Fruit fly (Drosophila melanogaster) whole organism, embryonic: Measurements from ENCODE around the gene CG3071.
A peak's percentile ranks its signal among the peaks of the same experiment; 100 is the strongest.

Source experiments
- B-H2 ChIP-seq: fragments of 200-800 bp; sonication (Bioruptor generic); optimal IDR thresholded peaks from 2 replicates; lab custom pipeline; 2018; ENCODE audit warnings: missing biosample characterization, mild to moderate bottlenecking, missing genetic modification characterization
- Bteb2 ChIP-seq: fragments of 200-800 bp; sonication (Bioruptor generic); optimal IDR thresholded peaks from 2 replicates; lab custom pipeline; 2016; ENCODE audit warnings: missing biosample characterization, missing genetic modification characterization
- C15 ChIP-seq: fragments of 200-800 bp; sonication (Bioruptor generic); IDR thresholded peaks from 3 replicates; pipeline ENCODE4 v1.3.6; 2022; ENCODE audit warnings: missing biosample characterization, missing genetic modification characterization
- CG10431 ChIP-seq: fragments of 200-800 bp; sonication (Bioruptor generic); optimal IDR thresholded peaks from 3 replicates; lab custom pipeline; 2018; ENCODE audit warnings: missing biosample characterization, mild to moderate bottlenecking, missing genetic modification characterization
- CG11085 ChIP-seq: fragments of 200-800 bp; sonication (Bioruptor generic); IDR thresholded peaks from 2 replicates; pipeline ENCODE4 v1.3.6; 2022; ENCODE audit warnings: missing biosample characterization, missing genetic modification characterization
- CG12104 ChIP-seq: fragments of 200-800 bp; sonication (Bioruptor generic); optimal IDR thresholded peaks from 3 replicates; lab custom pipeline; 2016; ENCODE audit warnings: missing biosample characterization, missing genetic modification characterization
- CG12155 ChIP-seq: fragments of 200-800 bp; sonication (Bioruptor generic); optimal IDR thresholded peaks from 3 replicates; lab custom pipeline; 2016; ENCODE audit warnings: missing biosample characterization, missing genetic modification characterization
- CG13287 ChIP-seq: fragments of 200-800 bp; sonication (Bioruptor generic); IDR thresholded peaks from 2 replicates; pipeline ENCODE4 v1.3.6; 2022; ENCODE audit warnings: missing biosample characterization, missing genetic modification characterization; ENCODE audit not compliant: partially characterized antibody
- CG13624 ChIP-seq: fragments of 200-800 bp; sonication (Bioruptor generic); optimal IDR thresholded peaks from 2 replicates; lab custom pipeline; 2016; ENCODE audit warnings: missing biosample characterization, missing genetic modification characterization
- CG16863 ChIP-seq: fragments of 200-800 bp; sonication (Bioruptor generic); optimal IDR thresholded peaks from 3 replicates; lab custom pipeline; 2016; ENCODE audit warnings: missing biosample characterization, missing genetic modification characterization
- CG17568 ChIP-seq: fragments of 200-800 bp; sonication (Bioruptor generic); optimal IDR thresholded peaks from 2 replicates; lab custom pipeline; 2018; ENCODE audit warnings: missing biosample characterization, mild to moderate bottlenecking, missing genetic modification characterization, moderate library complexity
- CG17912 ChIP-seq: fragments of 200-800 bp; sonication (Bioruptor generic); optimal IDR thresholded peaks from 2 replicates; lab custom pipeline; 2018; ENCODE audit warnings: missing biosample characterization, mild to moderate bottlenecking, missing genetic modification characterization
- CG18619 ChIP-seq: fragments of 200-800 bp; sonication (Bioruptor generic); optimal IDR thresholded peaks from 3 replicates; lab custom pipeline; 2017; ENCODE audit warnings: missing biosample characterization, mild to moderate bottlenecking, missing genetic modification characterization
- CG2202 ChIP-seq: fragments of 200-800 bp; sonication (Bioruptor generic); optimal IDR thresholded peaks from 2 replicates; lab custom pipeline; 2018; ENCODE audit warnings: missing biosample characterization, mild to moderate bottlenecking, missing genetic modification characterization
- CG31224 ChIP-seq: fragments of 200-800 bp; sonication (Bioruptor generic); IDR thresholded peaks from 2 replicates; pipeline ENCODE4 v1.3.6; 2022; ENCODE audit warnings: missing biosample characterization, missing genetic modification characterization
- CG32767 ChIP-seq: fragments of 200-800 bp; sonication (Bioruptor generic); IDR thresholded peaks from 2 replicates; pipeline ENCODE4 v1.3.6; 2022; ENCODE audit warnings: missing biosample characterization, missing genetic modification characterization
- CG3281 ChIP-seq: fragments of 200-800 bp; sonication (Bioruptor generic); optimal IDR thresholded peaks from 3 replicates; lab custom pipeline; 2017; ENCODE audit warnings: missing biosample characterization, mild to moderate bottlenecking, missing genetic modification characterization
- CG34376 ChIP-seq: fragments of 200-800 bp; sonication (Bioruptor generic); optimal IDR thresholded peaks from 2 replicates; lab custom pipeline; 2018; ENCODE audit warnings: missing biosample characterization, mild to moderate bottlenecking, missing genetic modification characterization
- CG7745 ChIP-seq: fragments of 200-800 bp; sonication (Bioruptor generic); optimal IDR thresholded peaks from 2 replicates; lab custom pipeline; 2018; ENCODE audit warnings: missing biosample characterization, mild to moderate bottlenecking, missing genetic modification characterization, moderate library complexity
- CG7928 ChIP-seq: fragments of 200-800 bp; sonication (Bioruptor generic); optimal IDR thresholded peaks from 2 replicates; lab custom pipeline; 2017; ENCODE audit warnings: missing biosample characterization, mild to moderate bottlenecking, missing genetic modification characterization
- CG8924 ChIP-seq: fragments of 200-800 bp; optimal IDR thresholded peaks from 3 replicates; lab custom pipeline; 2019; ENCODE audit warnings: missing biosample characterization, mild to moderate bottlenecking, missing genetic modification characterization, moderate library complexity
- CG9215 ChIP-seq: fragments of 200-800 bp; sonication (Bioruptor generic); IDR thresholded peaks from 2 replicates; pipeline ENCODE4 v1.3.6; 2022; ENCODE audit warnings: missing biosample characterization, missing genetic modification characterization
- CG9437 ChIP-seq: fragments of 200-800 bp; sonication (Bioruptor generic); optimal IDR thresholded peaks from 2 replicates; lab custom pipeline; 2018; ENCODE audit warnings: missing biosample characterization, mild to moderate bottlenecking, missing genetic modification characterization
- Dad ChIP-seq: fragments of 200-800 bp; sonication (Bioruptor generic); optimal IDR thresholded peaks from 3 replicates; lab custom pipeline; 2016; ENCODE audit warnings: missing biosample characterization, missing genetic modification characterization
- HmgZ ChIP-seq: fragments of 200-800 bp; sonication (Bioruptor generic); optimal IDR thresholded peaks from 2 replicates; lab custom pipeline; 2018; ENCODE audit warnings: missing biosample characterization, mild to moderate bottlenecking, missing genetic modification characterization
- Hr78 ChIP-seq, 2 experiments: fragments of 200-800 bp in 1 of 2; fragments of >200 bp in 1 of 2; sonication (Bioruptor generic) in 1 of 2; optimal IDR thresholded peaks; 2 replicates each; lab custom pipeline; 2017 to 2019; ENCODE audit warnings: missing biosample characterization in 2 of 2, missing genetic modification characterization in 2 of 2, mild to moderate bottlenecking in 1 of 2, moderate library complexity in 1 of 2
- Mad ChIP-seq: fragments of 200-800 bp; sonication (Bioruptor generic); optimal IDR thresholded peaks from 2 replicates; lab custom pipeline; 2016; ENCODE audit warnings: missing biosample characterization, missing genetic modification characterization
- Max ChIP-seq: fragments of 200-800 bp; sonication (Bioruptor generic); optimal IDR thresholded peaks from 2 replicates; lab custom pipeline; 2016; ENCODE audit warnings: missing biosample characterization, mild to moderate bottlenecking, missing genetic modification characterization
- Nf-YC ChIP-seq: fragments of 200-800 bp; optimal IDR thresholded peaks from 3 replicates; lab custom pipeline; 2019; ENCODE audit warnings: missing biosample characterization, mild to moderate bottlenecking, missing genetic modification characterization, moderate library complexity
- Oli ChIP-seq: fragments of 200-800 bp; sonication (Bioruptor generic); optimal IDR thresholded peaks from 2 replicates; lab custom pipeline; 2018; ENCODE audit warnings: missing biosample characterization, mild to moderate bottlenecking, missing genetic modification characterization, moderate library complexity
- PHDP ChIP-seq: fragments of 200-800 bp; sonication (Bioruptor generic); optimal IDR thresholded peaks from 3 replicates; lab custom pipeline; 2018; ENCODE audit warnings: missing biosample characterization, mild to moderate bottlenecking, missing genetic modification characterization, moderate library complexity
- Trl ChIP-seq, 3 experiments: fragments of >200 bp in 2 of 3; fragments of 200-800 bp in 1 of 3; sonication (Bioruptor generic) in 1 of 3; optimal IDR thresholded peaks; 2 replicates in 1 of 3; 3 replicates in 2 of 3; lab custom pipeline; 2016 to 2017; ENCODE audit warnings: missing biosample characterization in 1 of 3, missing genetic modification characterization in 1 of 3
- al ChIP-seq: fragments of 200-800 bp; sonication (Bioruptor generic); IDR thresholded peaks from 2 replicates; pipeline ENCODE4 v1.3.6; 2022; ENCODE audit warnings: missing biosample characterization, missing genetic modification characterization
- cg ChIP-seq: fragments of 200-800 bp; sonication (Bioruptor generic); optimal IDR thresholded peaks from 3 replicates; lab custom pipeline; 2019; ENCODE audit warnings: missing biosample characterization, mild to moderate bottlenecking, missing genetic modification characterization, moderate library complexity
- gro ChIP-seq: fragments of 200-800 bp; sonication (Bioruptor generic); optimal IDR thresholded peaks from 2 replicates; lab custom pipeline; 2016; ENCODE audit warnings: missing biosample characterization, missing genetic modification characterization
- gsb-n ChIP-seq: fragments of 200-800 bp; sonication (Bioruptor generic); optimal IDR thresholded peaks from 3 replicates; lab custom pipeline; 2018; ENCODE audit warnings: missing biosample characterization, mild to moderate bottlenecking, missing genetic modification characterization
- hkb ChIP-seq, 2 experiments: fragments of 200-800 bp in 1 of 2; fragments of >200 bp in 1 of 2; sonication (Bioruptor generic) in 1 of 2; IDR thresholded peaks in 1 of 2; optimal IDR thresholded peaks in 1 of 2; 2 replicates each; pipeline versions ENCODE4 v1.3.6 to Lab custom; 2017 to 2022; ENCODE audit warnings: missing biosample characterization in 1 of 2, missing genetic modification characterization in 1 of 2
- lbe ChIP-seq: fragments of 200-800 bp; sonication (Bioruptor generic); optimal IDR thresholded peaks from 2 replicates; lab custom pipeline; 2016; ENCODE audit warnings: missing biosample characterization, mild to moderate bottlenecking, missing genetic modification characterization
- lov ChIP-seq, 2 experiments: fragments of 200-800 bp in 1 of 2; fragments of >200 bp in 1 of 2; sonication (Bioruptor generic) in 1 of 2; IDR thresholded peaks in 1 of 2; optimal IDR thresholded peaks in 1 of 2; 2 replicates in 1 of 2; 3 replicates in 1 of 2; pipeline versions ENCODE4 v1.3.6 to Lab custom; 2017 to 2022; ENCODE audit warnings: missing biosample characterization in 1 of 2, missing genetic modification characterization in 1 of 2
- mld ChIP-seq: fragments of 200-800 bp; sonication (Bioruptor generic); IDR thresholded peaks from 3 replicates; pipeline ENCODE4 v1.3.6; 2022; ENCODE audit warnings: missing biosample characterization, missing genetic modification characterization; ENCODE audit not compliant: partially characterized antibody
- prd ChIP-seq, 3 experiments: fragments of >200 bp in 2 of 3; fragments of 200-800 bp in 1 of 3; sonication (Bioruptor generic) in 1 of 3; optimal IDR thresholded peaks in 2 of 3; IDR thresholded peaks in 1 of 3; 2 replicates in 2 of 3; 3 replicates in 1 of 3; pipeline versions ENCODE4 v1.3.6 to Lab custom; 2017 to 2022; ENCODE audit warnings: missing biosample characterization in 1 of 3, missing genetic modification characterization in 1 of 3
- pzg ChIP-seq: fragments of 200-800 bp; sonication (Bioruptor generic); optimal IDR thresholded peaks from 3 replicates; lab custom pipeline; 2018; ENCODE audit warnings: missing biosample characterization, mild to moderate bottlenecking, missing genetic modification characterization, moderate library complexity
- sd ChIP-seq: fragments of 200-800 bp; sonication (Bioruptor generic); optimal IDR thresholded peaks from 3 replicates; lab custom pipeline; 2018; ENCODE audit warnings: missing biosample characterization, mild to moderate bottlenecking, missing genetic modification characterization, moderate library complexity
- stwl ChIP-seq: fragments of 200-800 bp; sonication (Bioruptor generic); optimal IDR thresholded peaks from 3 replicates; lab custom pipeline; 2018; ENCODE audit warnings: missing biosample characterization, mild to moderate bottlenecking, missing genetic modification characterization, moderate library complexity
- tin ChIP-seq: fragments of 200-800 bp; sonication (Bioruptor generic); optimal IDR thresholded peaks from 3 replicates; lab custom pipeline; 2016; ENCODE audit warnings: missing biosample characterization, missing genetic modification characterization
- tx ChIP-seq: fragments of 200-800 bp; sonication (Bioruptor generic); optimal IDR thresholded peaks from 2 replicates; lab custom pipeline; 2016; ENCODE audit warnings: missing biosample characterization, missing genetic modification characterization
- vfl ChIP-seq: fragments of 200-800 bp; sonication (Bioruptor generic); optimal IDR thresholded peaks from 2 replicates; lab custom pipeline; 2016; ENCODE audit warnings: missing biosample characterization, missing genetic modification characterization
- wor ChIP-seq: fragments of 200-800 bp; sonication (Bioruptor generic); IDR thresholded peaks from 2 replicates; pipeline ENCODE4 v1.3.6; 2022; ENCODE audit warnings: missing biosample characterization, missing genetic modification characterization

Gene CG3071

dm6 chrX:2262511-2262910 lies at the start of gene CG3071, which contains the start of gene temp (continued):
- TF ChIP-seq CG8924 (tag; lab: Kevin White, UChicago) (peak; percentile 61), mld (no peak), gsb-n (tag; lab: Kevin White, UChicago) (peak; percentile 30), pzg (GFP tag; lab: Kevin White, UChicago) (peak; percentile 43), Max (GFP tag; lab: Kevin White, UChicago) (peak; percentile 95), CG9215 (peak; percentile 70; the same call in 1 of the 2 replicates), Mad (GFP tag; lab: Kevin White, UChicago) (peak; percentile 16), B-H2 (GFP tag; lab: Kevin White, UChicago) (peak; percentile 68), Trl (optimal IDR thresholded peaks at IDR 0.05; lab: Kevin White, UChicago) (no peak), Trl (GFP tag; optimal IDR thresholded peaks at IDR 0.05; lab: Kevin White, UChicago) (peak; percentile 53), CG18619 (GFP tag; lab: Kevin White, UChicago) (peak; percentile 57), CG13287 (GFP tag; lab: Robert Waterston, UW) (no peak; the same call in 1 of the 2 replicates), CG3281 (GFP tag; lab: Kevin White, UChicago) (peak; percentile 56), cg (GFP tag; lab: Kevin White, UChicago) (no peak), lov (optimal IDR thresholded peaks at IDR 0.05; lab: Kevin White, UChicago) (no peak), lov (GFP tag; IDR thresholded peaks at IDR 0.05; lab: Robert Waterston, UW) (no peak), CG2202 (tag; lab: Kevin White, UChicago) (peak; percentile 6), CG7928 (GFP tag; lab: Kevin White, UChicago) (no peak), HmgZ (tag; lab: Kevin White, UChicago) (peak; percentile 61), CG13624 (GFP tag; lab: Kevin White, UChicago) (peak; percentile 20), CG32767 (GFP tag; lab: Robert Waterston, UW) (peak; percentile 36; the same call in 1 of the 2 replicates), CG16863 (GFP tag; lab: Kevin White, UChicago) (peak; percentile 61), al (GFP tag; lab: Robert Waterston, UW) (peak; percentile 55; the same call in 1 of the 2 replicates), Nf-YC (peak; percentile 69), CG7745 (tag; lab: Kevin White, UChicago) (no peak), CG17568 (no peak), CG12104 (GFP tag; lab: Kevin White, UChicago) (peak; percentile 26), hkb (optimal IDR thresholded peaks at IDR 0.05; lab: Kevin White, UChicago) (peak; percentile 81), hkb (GFP tag; IDR thresholded peaks at IDR 0.05; lab: Robert Waterston, UW) (no peak), stwl (tag; lab: Kevin White, UChicago) (peak; percentile 14), CG17912 (GFP tag; lab: Kevin White, UChicago) (no peak), Oli (tag; lab: Kevin White, UChicago) (peak; percentile 61), CG9437 (peak; percentile 67), C15 (GFP tag; lab: Robert Waterston, UW) (no peak), Bteb2 (peak; percentile 21), PHDP (tag; lab: Kevin White, UChicago) (peak; percentile 39), prd (optimal IDR thresholded peaks at IDR 0.05; lab: Kevin White, UChicago) (no peak), prd (GFP tag; IDR thresholded peaks at IDR 0.05; lab: Robert Waterston, UW) (peak; percentile 66; the same call in 2 of the 3 replicates), CG11085 (peak; percentile 33; the same call in 1 of the 2 replicates), vfl (GFP tag; lab: Kevin White, UChicago) (peak; percentile 54), wor (no peak), CG12155 (GFP tag; lab: Kevin White, UChicago) (peak; percentile 65), tx (GFP tag; lab: Kevin White, UChicago) (peak; percentile 47), CG10431 (GFP tag; lab: Kevin White, UChicago) (peak; percentile 11), sd (peak; percentile 56), CG31224 (GFP tag; lab: Robert Waterston, UW) (no peak), Hr78 (GFP tag; optimal IDR thresholded peaks at IDR 0.05; lab: Kevin White, UChicago) (no peak), Dad (GFP tag; lab: Kevin White, UChicago) (peak; percentile 28), lbe (GFP tag; lab: Kevin White, UChicago) (peak; percentile 9), tin (peak; percentile 62), CG34376 (GFP tag; lab: Kevin White, UChicago) (peak; percentile 64), gro (GFP tag; lab: Kevin White, UChicago) (peak; percentile 42)
